Worm (Caenorhabditis elegans) whole organism, L3 larva: Measurements from ENCODE around the gene try-5.

Experiments
- ceh-28 ChIP-seq: fragments of 150-350 bp; optimal IDR thresholded peaks from 2 replicates; lab custom pipeline; 2014; ENCODE audit warnings: missing biosample characterization, missing genetic modification reagents, missing genetic modification characterization
- egl-27 ChIP-seq: sonication (generic microtip); optimal IDR thresholded peaks from 4 replicates; lab custom pipeline; 2017; ENCODE audit warnings: missing biosample characterization, missing genetic modification reagents, missing genetic modification characterization
- jun-1 ChIP-seq: fragments of 150-350 bp; optimal IDR thresholded peaks from 2 replicates; lab custom pipeline; 2014; ENCODE audit warnings: missing biosample characterization, missing genetic modification reagents, missing genetic modification characterization
- lin-15B ChIP-seq: fragments of 150-350 bp; optimal IDR thresholded peaks from 2 replicates; lab custom pipeline; 2014; ENCODE audit warnings: missing biosample characterization, missing genetic modification characterization
- nfya-1 ChIP-seq: sonication (generic microtip); optimal IDR thresholded peaks from 2 replicates; lab custom pipeline; 2017; ENCODE audit warnings: missing genetic modification characterization, mild to moderate bottlenecking, missing compliant biosample characterization, antibody characterized with exemption, moderate library complexity; ENCODE audit not compliant: insufficient read depth
- nhr-76 ChIP-seq: fragments of 150-350 bp; sonication (generic microtip); optimal IDR thresholded peaks from 5 replicates; lab custom pipeline; 2014; ENCODE audit warnings: missing biosample characterization, missing genetic modification characterization
- pha-4 ChIP-seq: fragments of 150-350 bp; optimal IDR thresholded peaks from 2 replicates; lab custom pipeline; 2014; ENCODE audit warnings: missing biosample characterization, missing genetic modification reagents, missing genetic modification characterization
- snpc-4 ChIP-seq: fragments of 150-350 bp; optimal IDR thresholded peaks from 2 replicates; lab custom pipeline; 2014; ENCODE audit warnings: missing biosample characterization, missing genetic modification characterization
- unc-62 ChIP-seq: fragments of 150-350 bp; sonication (generic microtip); optimal IDR thresholded peaks from 4 replicates; lab custom pipeline; 2014; ENCODE audit warnings: missing biosample characterization, missing genetic modification reagents, missing genetic modification characterization

ce11 chrV:9355371-9355770 is 8.5 kb downstream of the try-5 start, which contains the start of gene ttr-40:
- TF ChIP-seq pha-4 (tag; lab: Kevin White, UChicago) (no peak), unc-62 (GFP tag; lab: Kevin White, UChicago) (no peak), lin-15B (tag; lab: Kevin White, UChicago) (no peak), jun-1 (no peak), nfya-1 (tag; lab: Kevin White, UChicago) (no peak), egl-27 (tag; lab: Kevin White, UChicago) (no peak), snpc-4 (tag; lab: Kevin White, UChicago) (no peak), ceh-28 (tag; lab: Kevin White, UChicago) (no peak), nhr-76 (no peak)
